Worm (Caenorhabditis elegans) whole organism, L4 larva: ENCODE data around the gene srh-266.

Experiments used
- D1046.2 ChIP-seq: fragments of 200-800 bp; sonication (Bioruptor generic); IDR thresholded peaks from 2 replicates; pipeline ENCODE4 v1.3.6; 2022; ENCODE audit warnings: missing genetic modification characterization, missing compliant biosample characterization
- F26F4.8 ChIP-seq: fragments of 200-800 bp; sonication (Bioruptor generic); conservative IDR thresholded peaks from 2 replicates; pipeline ENCODE4 v1.3.6; 2022; ENCODE audit warnings: missing genetic modification characterization, missing compliant biosample characterization
- F37D6.2 ChIP-seq: sonication (generic microtip); optimal IDR thresholded peaks from 2 replicates; lab custom pipeline; 2016; ENCODE audit warnings: mild to moderate bottlenecking, missing genetic modification characterization, missing compliant biosample characterization
- F49E8.2 ChIP-seq: sonication (generic microtip); optimal IDR thresholded peaks from 2 replicates; lab custom pipeline; 2016; ENCODE audit warnings: missing compliant biosample characterization, mild to moderate bottlenecking, missing genetic modification characterization, borderline replicate concordance
- Y105C5A.15 ChIP-seq: fragments of 200-800 bp; sonication (Bioruptor generic); IDR thresholded peaks from 2 replicates; pipeline ENCODE4 v1.3.6; 2022; ENCODE audit warnings: missing genetic modification characterization, missing compliant biosample characterization
- Y5F2A.4 ChIP-seq: fragments of 200-800 bp; sonication (Bioruptor generic); optimal IDR thresholded peaks from 2 replicates; lab custom pipeline; 2018; ENCODE audit warnings: mild to moderate bottlenecking, missing genetic modification characterization, missing compliant biosample characterization
- Y75B8A.6 ChIP-seq: fragments of 200-800 bp; sonication (Bioruptor generic); IDR thresholded peaks from 2 replicates; pipeline ENCODE4 v1.3.6; 2022; ENCODE audit warnings: missing genetic modification reagents, missing genetic modification characterization, missing compliant biosample characterization
- ZK546.5 ChIP-seq, 2 experiments: sonication (generic microtip); optimal IDR thresholded peaks; 2 replicates each; lab custom pipeline; 2017; ENCODE audit warnings: missing biosample characterization in 2 of 2, missing genetic modification characterization in 2 of 2
- attf-4 ChIP-seq: sonication (generic microtip); optimal IDR thresholded peaks from 3 replicates; lab custom pipeline; 2017; ENCODE audit warnings: missing biosample characterization, missing genetic modification characterization
- ceh-44 ChIP-seq: fragments of 200-800 bp; sonication (Bioruptor generic); IDR thresholded peaks from 2 replicates; pipeline ENCODE4 v1.3.6; 2022; ENCODE audit warnings: missing genetic modification reagents, missing genetic modification characterization, missing compliant biosample characterization
- ceh-62 ChIP-seq: sonication (generic microtip); optimal IDR thresholded peaks from 2 replicates; lab custom pipeline; 2017; ENCODE audit warnings: missing biosample characterization, missing genetic modification characterization
- ceh-82 ChIP-seq: sonication (generic microtip); optimal IDR thresholded peaks from 2 replicates; lab custom pipeline; 2017; ENCODE audit warnings: missing biosample characterization, missing genetic modification characterization
- ces-1 ChIP-seq: fragments of 150-350 bp; sonication (generic microtip); optimal IDR thresholded peaks from 4 replicates; lab custom pipeline; 2014; ENCODE audit warnings: missing biosample characterization, missing genetic modification reagents, missing genetic modification characterization
- ctbp-1 ChIP-seq: fragments of 200-800 bp; sonication (Bioruptor generic); IDR thresholded peaks from 2 replicates; pipeline ENCODE4 v1.3.6; 2022; ENCODE audit warnings: missing genetic modification reagents, missing genetic modification characterization, missing compliant biosample characterization
- daf-16 ChIP-seq, 3 experiments: sonication (generic microtip); optimal IDR thresholded peaks; 2 replicates each; lab custom pipeline; 2016 to 2017; ENCODE audit warnings: missing genetic modification characterization in 3 of 3, missing genetic modification reagents in 3 of 3, mild to moderate bottlenecking in 2 of 3, missing compliant biosample characterization in 2 of 3, missing biosample characterization in 1 of 3, moderate library complexity in 1 of 3
- dmd-6 ChIP-seq: fragments of 200-800 bp; sonication (Bioruptor generic); IDR thresholded peaks from 2 replicates; pipeline ENCODE4 v1.3.6; 2022; ENCODE audit warnings: missing genetic modification reagents, missing genetic modification characterization, missing compliant biosample characterization
- dmd-9 ChIP-seq: fragments of 200-800 bp; sonication (Bioruptor generic); IDR thresholded peaks from 2 replicates; pipeline ENCODE4 v1.3.6; 2022; ENCODE audit warnings: missing genetic modification reagents, missing genetic modification characterization, missing compliant biosample characterization
- dpl-1 ChIP-seq: fragments of 150-350 bp; optimal IDR thresholded peaks from 2 replicates; lab custom pipeline; 2014; ENCODE audit warnings: missing biosample characterization, missing genetic modification reagents, missing genetic modification characterization
- duxl-1 ChIP-seq: sonication (generic microtip); optimal IDR thresholded peaks from 2 replicates; lab custom pipeline; 2016; ENCODE audit warnings: mild to moderate bottlenecking, missing genetic modification characterization, moderate library complexity, missing compliant biosample characterization; ENCODE audit not compliant: poor library complexity
- egl-27 ChIP-seq: sonication (generic microtip); optimal IDR thresholded peaks from 3 replicates; lab custom pipeline; 2017; ENCODE audit warnings: missing biosample characterization, missing genetic modification reagents, missing genetic modification characterization
- egl-43 ChIP-seq: fragments of 200-800 bp; sonication (Bioruptor generic); IDR thresholded peaks from 2 replicates; pipeline ENCODE4 v1.3.6; 2022; ENCODE audit warnings: missing genetic modification reagents, missing genetic modification characterization, missing compliant biosample characterization
- fkh-10 ChIP-seq: fragments of 150-350 bp; optimal IDR thresholded peaks from 2 replicates; lab custom pipeline; 2014; ENCODE audit warnings: missing biosample characterization, missing genetic modification reagents, missing genetic modification characterization
- fos-1 ChIP-seq: fragments of 150-350 bp; optimal IDR thresholded peaks from 2 replicates; lab custom pipeline; 2014; ENCODE audit warnings: missing biosample characterization, missing genetic modification characterization
- hif-1 ChIP-seq, 2 experiments: sonication (generic microtip); optimal IDR thresholded peaks; 2 replicates each; lab custom pipeline; 2016 to 2017; ENCODE audit warnings: missing compliant biosample characterization in 2 of 2, missing genetic modification characterization in 2 of 2, missing genetic modification reagents in 2 of 2, missing genotype in 2 of 2, mild to moderate bottlenecking in 1 of 2
- hlh-30 ChIP-seq: sonication (generic microtip); optimal IDR thresholded peaks from 2 replicates; lab custom pipeline; 2017; ENCODE audit warnings: antibody characterized with exemption, mild to moderate bottlenecking, missing genetic modification characterization, missing compliant biosample characterization; ENCODE audit not compliant: insufficient read depth
- hmg-1.1 ChIP-seq: fragments of 200-800 bp; sonication (Bioruptor generic); IDR thresholded peaks from 2 replicates; pipeline ENCODE4 v1.3.6; 2022; ENCODE audit warnings: missing genetic modification reagents, missing genetic modification characterization, missing compliant biosample characterization
- lim-7 ChIP-seq: fragments of 200-800 bp; sonication (Bioruptor generic); IDR thresholded peaks from 2 replicates; pipeline ENCODE4 v1.3.6; 2022; ENCODE audit warnings: missing genetic modification characterization, missing compliant biosample characterization
- lin-29 ChIP-seq: fragments of 200-800 bp; sonication (Bioruptor generic); IDR thresholded peaks from 2 replicates; pipeline ENCODE4 v1.3.6; 2022; ENCODE audit warnings: missing genetic modification reagents, missing genetic modification characterization, missing compliant biosample characterization
- lin-38 ChIP-seq: fragments of 200-800 bp; sonication (Bioruptor generic); IDR thresholded peaks from 2 replicates; pipeline ENCODE4 v1.3.6; 2022; ENCODE audit warnings: missing genetic modification reagents, missing genetic modification characterization, missing compliant biosample characterization
- lin-39 ChIP-seq: fragments of 150-350 bp; optimal IDR thresholded peaks from 2 replicates; lab custom pipeline; 2014; ENCODE audit warnings: missing biosample characterization, missing genetic modification reagents, missing genetic modification characterization
- madf-5 ChIP-seq, 2 experiments: fragments of 200-800 bp; sonication (Bioruptor generic); IDR thresholded peaks; 2 replicates each; pipeline ENCODE4 v1.3.6; 2022; ENCODE audit warnings: missing compliant biosample characterization in 2 of 2, missing genetic modification characterization in 2 of 2
- mep-1 ChIP-seq: fragments of 150-350 bp; sonication (generic microtip); optimal IDR thresholded peaks from 3 replicates; lab custom pipeline; 2014; ENCODE audit warnings: missing biosample characterization, missing genetic modification characterization
- mes-2 ChIP-seq: sonication (generic microtip); optimal IDR thresholded peaks from 2 replicates; lab custom pipeline; 2016; ENCODE audit warnings: missing genotype, mild to moderate bottlenecking, missing genetic modification characterization, missing compliant biosample characterization; ENCODE audit not compliant: poor library complexity, severe bottlenecking
- nhr-10 ChIP-seq: fragments of 150-350 bp; optimal IDR thresholded peaks from 2 replicates; lab custom pipeline; 2014; ENCODE audit warnings: missing biosample characterization, missing genetic modification characterization
- nhr-102 ChIP-seq: sonication (generic microtip); optimal IDR thresholded peaks from 2 replicates; lab custom pipeline; 2016; ENCODE audit warnings: mild to moderate bottlenecking, missing genetic modification characterization, moderate library complexity, missing compliant biosample characterization
- nhr-11 ChIP-seq: fragments of 150-350 bp; optimal IDR thresholded peaks from 2 replicates; lab custom pipeline; 2014; ENCODE audit warnings: missing biosample characterization, missing genetic modification characterization
- nhr-48 ChIP-seq: sonication (generic microtip); optimal IDR thresholded peaks from 2 replicates; lab custom pipeline; 2016; ENCODE audit warnings: mild to moderate bottlenecking, missing genetic modification characterization, missing compliant biosample characterization
- nhr-76 ChIP-seq: fragments of 150-350 bp; optimal IDR thresholded peaks from 2 replicates; lab custom pipeline; 2014; ENCODE audit warnings: missing biosample characterization, missing genetic modification characterization
- pqm-1 ChIP-seq: sonication (generic microtip); optimal IDR thresholded peaks from 2 replicates; lab custom pipeline; 2017; ENCODE audit warnings: missing biosample characterization, missing genetic modification characterization
- rbr-2 ChIP-seq: sonication (generic microtip); optimal IDR thresholded peaks from 2 replicates; lab custom pipeline; 2016; ENCODE audit warnings: missing genotype, missing genetic modification characterization, missing compliant biosample characterization
- sdz-12 ChIP-seq: fragments of 200-800 bp; sonication (Bioruptor generic); optimal IDR thresholded peaks from 2 replicates; lab custom pipeline; 2018; ENCODE audit warnings: mild to moderate bottlenecking, missing genetic modification characterization, missing compliant biosample characterization
- skn-1 ChIP-seq: fragments of 150-350 bp; optimal IDR thresholded peaks from 2 replicates; lab custom pipeline; 2014; ENCODE audit warnings: missing biosample characterization, missing genetic modification characterization
- snpc-4 ChIP-seq: fragments of 150-350 bp; optimal IDR thresholded peaks from 2 replicates; lab custom pipeline; 2014; ENCODE audit warnings: missing biosample characterization, missing genetic modification characterization
- spr-1 ChIP-seq: sonication (generic microtip); optimal IDR thresholded peaks from 2 replicates; lab custom pipeline; 2016; ENCODE audit warnings: mild to moderate bottlenecking, missing genetic modification characterization, missing compliant biosample characterization
- spr-3 ChIP-seq: fragments of 200-800 bp; sonication (Bioruptor generic); optimal IDR thresholded peaks from 2 replicates; lab custom pipeline; 2018; ENCODE audit warnings: mild to moderate bottlenecking, missing genetic modification characterization, missing compliant biosample characterization
- tag-97 ChIP-seq: fragments of 200-800 bp; sonication (Bioruptor generic); IDR thresholded peaks from 2 replicates; pipeline ENCODE4 v1.3.6; 2022; ENCODE audit warnings: missing genetic modification characterization, missing compliant biosample characterization
- unc-62 ChIP-seq, 3 experiments: fragments of 150-350 bp in 1 of 3; sonication (generic microtip); optimal IDR thresholded peaks in 2 of 3; peaks in 1 of 3; 1 replicate in 1 of 3; 2 replicates in 2 of 3; lab custom pipeline; 2014 to 2017; ENCODE audit warnings: missing biosample characterization in 3 of 3, missing genetic modification characterization in 3 of 3, missing genetic modification reagents in 3 of 3, missing genotype in 1 of 3
- zag-1 ChIP-seq: fragments of 150-350 bp; optimal IDR thresholded peaks from 2 replicates; lab custom pipeline; 2014; ENCODE audit warnings: missing biosample characterization, missing genetic modification characterization
- zip-2 ChIP-seq: fragments of 150-350 bp; optimal IDR thresholded peaks from 2 replicates; lab custom pipeline; 2014; ENCODE audit warnings: missing biosample characterization, missing genetic modification characterization

srh-266 gene

DNA sequence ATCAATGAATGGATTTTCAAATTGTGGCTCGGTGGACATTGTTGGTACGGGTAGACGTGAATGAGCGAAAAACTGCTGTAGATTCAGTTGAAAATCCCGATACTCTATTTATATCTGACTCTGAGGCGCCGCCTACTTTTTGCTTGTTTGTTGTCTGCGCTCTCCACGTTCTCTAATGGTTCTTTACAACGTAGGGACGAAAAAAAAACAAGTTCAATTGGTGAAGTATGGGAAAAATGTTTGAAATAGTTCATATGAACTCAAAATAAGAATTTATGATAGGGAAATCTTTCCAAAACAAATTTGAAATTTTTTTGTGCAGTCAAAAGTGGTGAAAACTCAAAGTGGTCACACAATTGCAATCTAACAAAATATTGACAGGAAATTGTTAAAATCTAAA, 29.7 kb upstream of the srh-266 start, which contains the start of gene F48G7.10:
F48G7.10 (minus strand) TSS at position 101 of the 400 bp plus-strand sequence.
- TF ChIP-seq ces-1 (GFP tag; lab: Kevin White, UChicago) (no peak), ctbp-1 (GFP tag; lab: Robert Waterston, UW) (no peak), D1046.2 (GFP tag; lab: Robert Waterston, UW) (no peak), F49E8.2 (tag; lab: Kevin White, UChicago) (no peak), snpc-4 (tag; lab: Kevin White, UChicago) (no peak), Y5F2A.4 (GFP tag; lab: Kevin White, UChicago) (no peak), lim-7 (GFP tag; lab: Robert Waterston, UW) (no peak), rbr-2 (tag; lab: Kevin White, UChicago) (no peak), nhr-102 (tag; lab: Kevin White, UChicago) (no peak), mes-2 (no peak), fkh-10 (GFP tag; lab: Kevin White, UChicago) (no peak), dpl-1 (GFP tag; lab: Kevin White, UChicago) (no peak), zag-1 (tag; lab: Kevin White, UChicago) (no peak), egl-43 (no peak), unc-62 (GFP tag; optimal IDR thresholded peaks at IDR 0.05 in 1 of 2; lab: Kevin White, UChicago) (no peak), unc-62 (tag; optimal IDR thresholded peaks at IDR 0.05; lab: Kevin White, UChicago) (no peak), ceh-44 (GFP tag; lab: Robert Waterston, UW) (no peak), hlh-30 (tag; lab: Kevin White, UChicago) (no peak), spr-1 (tag; lab: Kevin White, UChicago) (no peak), nhr-10 (no peak), tag-97 (no peak)

DNA sequence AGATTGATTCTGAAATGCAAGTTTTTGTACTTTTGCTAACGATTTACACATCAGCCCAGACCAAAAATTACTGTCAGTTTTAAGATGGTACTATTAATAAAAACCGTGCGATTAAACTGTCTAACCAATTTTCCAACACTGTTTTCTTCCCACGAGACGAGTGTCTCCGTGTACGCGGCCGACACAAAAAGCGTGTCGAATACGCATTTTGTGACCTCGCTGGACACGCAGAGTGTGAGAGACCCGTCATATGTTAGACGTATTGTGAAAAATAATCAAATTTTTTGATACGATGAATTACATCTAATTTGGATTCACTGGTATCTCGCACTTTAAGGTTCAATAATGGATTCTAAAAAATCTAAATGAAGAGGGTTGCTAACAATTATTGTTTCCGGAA, 29.0 kb upstream of the srh-266 start:
- TF ChIP-seq Y5F2A.4 (GFP tag; lab: Kevin White, UChicago) (no peak), zip-2 (no peak), ZK546.5 (tag; optimal IDR thresholded peaks at IDR 0.05; lab: Kevin White, UChicago) (no peak), dmd-6 (GFP tag; lab: Robert Waterston, UW) (peak; percentile 61; the same call in 1 of the 2 replicates), duxl-1 (peak; percentile 51), ctbp-1 (GFP tag; lab: Robert Waterston, UW) (no peak), Y75B8A.6 (GFP tag; lab: Robert Waterston, UW) (no peak), attf-4 (tag; lab: Kevin White, UChicago) (no peak), fos-1 (tag; lab: Kevin White, UChicago) (no peak), pqm-1 (tag; lab: Kevin White, UChicago) (peak; percentile 66), lin-38 (GFP tag; lab: Robert Waterston, UW) (no peak), nhr-76 (no peak), skn-1 (tag; lab: Kevin White, UChicago) (no peak), lin-39 (tag; lab: Kevin White, UChicago) (no peak), sdz-12 (GFP tag; lab: Kevin White, UChicago) (no peak), daf-16 (GFP tag; optimal IDR thresholded peaks at IDR 0.05; lab: Kevin White, UChicago) (no peak), daf-16 (tag; optimal IDR thresholded peaks at IDR 0.05; lab: Kevin White, UChicago) (peak; percentile 40), ceh-82 (tag; lab: Kevin White, UChicago) (no peak), nhr-11 (tag; lab: Kevin White, UChicago) (no peak), mep-1 (peak; percentile 5), mes-2 (peak; percentile 33), F37D6.2 (tag; lab: Kevin White, UChicago) (no peak), lim-7 (GFP tag; lab: Robert Waterston, UW) (no peak), nhr-48 (tag; lab: Kevin White, UChicago) (peak; percentile 19), ceh-62 (tag; lab: Kevin White, UChicago) (no peak), dmd-9 (GFP tag; lab: Robert Waterston, UW) (no peak), F26F4.8 (no peak), egl-27 (tag; lab: Kevin White, UChicago) (no peak), hif-1 (tag; optimal IDR thresholded peaks at IDR 0.05; lab: Kevin White, UChicago) (peak in 1 of 2 experiments; percentile 4), D1046.2 (GFP tag; lab: Robert Waterston, UW) (no peak), madf-5 (GFP tag; IDR thresholded peaks at IDR 0.05; lab: Robert Waterston, UW) (no peak), spr-1 (tag; lab: Kevin White, UChicago) (no peak), spr-3 (no peak), hmg-1.1 (0 out of 2 replicates have a peak, but pooled peaks have one; percentile 16), tag-97 (no peak), Y105C5A.15 (GFP tag; lab: Robert Waterston, UW) (no peak), lin-29 (no peak)
